Fruit fly (Drosophila melanogaster) whole organism, prepupa: ENCODE data around the gene Idgf2.

Source experiments
- Blimp-1 ChIP-seq: fragments of 200-800 bp; sonication (Bioruptor generic); optimal IDR thresholded peaks from 3 replicates; lab custom pipeline; 2017; ENCODE audit warnings: missing biosample characterization, missing genetic modification characterization, mild to moderate bottlenecking, moderate library complexity, missing genetic modification reagents
- CG10631 ChIP-seq: fragments of 200-800 bp; sonication (Bioruptor generic); optimal IDR thresholded peaks from 2 replicates; lab custom pipeline; 2016; ENCODE audit warnings: missing biosample characterization, missing genetic modification characterization
- CG10669 ChIP-seq: fragments of 200-800 bp; sonication (Bioruptor generic); optimal IDR thresholded peaks from 3 replicates; lab custom pipeline; 2018; ENCODE audit warnings: missing biosample characterization, mild to moderate bottlenecking, missing genetic modification characterization, moderate library complexity
- CG11294 ChIP-seq: fragments of 200-800 bp; sonication (Bioruptor generic); IDR thresholded peaks from 2 replicates; pipeline ENCODE4 v1.3.6; 2022; ENCODE audit warnings: missing biosample characterization, missing genetic modification characterization
- CG11762 ChIP-seq: fragments of 200-800 bp; sonication (Bioruptor generic); optimal IDR thresholded peaks from 3 replicates; lab custom pipeline; 2016; ENCODE audit warnings: missing biosample characterization, missing genetic modification characterization; ENCODE audit not compliant: insufficient read depth
- CG11902 ChIP-seq: fragments of 200-800 bp; sonication (Bioruptor generic); optimal IDR thresholded peaks from 3 replicates; lab custom pipeline; 2016; ENCODE audit warnings: missing biosample characterization, missing genetic modification characterization
- CG15336 ChIP-seq: fragments of 200-800 bp; sonication (Bioruptor generic); IDR thresholded peaks from 2 replicates; pipeline ENCODE4 v1.3.6; 2022; ENCODE audit warnings: missing biosample characterization, missing genetic modification characterization
- CG16779 ChIP-seq: fragments of 200-800 bp; sonication (Bioruptor generic); optimal IDR thresholded peaks from 3 replicates; lab custom pipeline; 2017; ENCODE audit warnings: missing biosample characterization, mild to moderate bottlenecking, missing genetic modification characterization
- CG3032 ChIP-seq: fragments of 200-800 bp; optimal IDR thresholded peaks from 2 replicates; lab custom pipeline; 2019; ENCODE audit warnings: missing biosample characterization, mild to moderate bottlenecking, missing genetic modification characterization, moderate library complexity
- CG31627 ChIP-seq: fragments of 200-800 bp; sonication (Bioruptor generic); optimal IDR thresholded peaks from 3 replicates; lab custom pipeline; 2016; ENCODE audit warnings: missing biosample characterization, missing genetic modification characterization
- CG32006 ChIP-seq: fragments of 200-800 bp; sonication (Bioruptor generic); optimal IDR thresholded peaks from 3 replicates; lab custom pipeline; 2017; ENCODE audit warnings: missing biosample characterization, mild to moderate bottlenecking, missing genetic modification characterization
- CG3919 ChIP-seq: fragments of 200-800 bp; sonication (Bioruptor generic); optimal IDR thresholded peaks from 3 replicates; lab custom pipeline; 2016; ENCODE audit warnings: missing biosample characterization, missing genetic modification characterization
- CG4318 ChIP-seq: fragments of 200-800 bp; sonication (Bioruptor generic); optimal IDR thresholded peaks from 3 replicates; lab custom pipeline; 2017; ENCODE audit warnings: missing biosample characterization, mild to moderate bottlenecking, missing genetic modification characterization
- CG6163 ChIP-seq: fragments of 200-800 bp; sonication (Bioruptor generic); IDR thresholded peaks from 3 replicates; pipeline ENCODE4 v1.3.6; 2022; ENCODE audit warnings: missing biosample characterization, missing genetic modification characterization
- CG6276 ChIP-seq: fragments of 200-800 bp; sonication (Bioruptor generic); optimal IDR thresholded peaks from 2 replicates; lab custom pipeline; 2017; ENCODE audit warnings: missing biosample characterization, mild to moderate bottlenecking, missing genetic modification characterization
- CG6792 ChIP-seq: fragments of 200-800 bp; sonication (Bioruptor generic); optimal IDR thresholded peaks from 3 replicates; lab custom pipeline; 2016; ENCODE audit warnings: missing biosample characterization, missing genetic modification characterization
- CG6808 ChIP-seq: fragments of 200-800 bp; sonication (Bioruptor generic); optimal IDR thresholded peaks from 3 replicates; lab custom pipeline; 2017; ENCODE audit warnings: missing biosample characterization, missing genetic modification characterization, mild to moderate bottlenecking, moderate library complexity, missing genetic modification reagents
- CG6854 ChIP-seq: fragments of 200-800 bp; sonication (Bioruptor generic); optimal IDR thresholded peaks from 2 replicates; lab custom pipeline; 2017; ENCODE audit warnings: missing biosample characterization, mild to moderate bottlenecking, missing genetic modification characterization
- CG7368 ChIP-seq: fragments of 200-800 bp; sonication (Bioruptor generic); optimal IDR thresholded peaks from 3 replicates; lab custom pipeline; 2016; ENCODE audit warnings: missing biosample characterization, missing genetic modification characterization
- CG8119 ChIP-seq: fragments of 200-800 bp; sonication (Bioruptor generic); IDR thresholded peaks from 3 replicates; pipeline ENCODE4 v1.3.6; 2022; ENCODE audit warnings: missing biosample characterization, missing genetic modification characterization
- CG8319 ChIP-seq: fragments of 200-800 bp; sonication (Bioruptor generic); optimal IDR thresholded peaks from 3 replicates; lab custom pipeline; 2016; ENCODE audit warnings: missing biosample characterization, missing genetic modification characterization
- CG8632 ChIP-seq: fragments of 200-800 bp; sonication (Bioruptor generic); optimal IDR thresholded peaks from 3 replicates; lab custom pipeline; 2016; ENCODE audit warnings: missing biosample characterization, missing genetic modification characterization
- CG9139 ChIP-seq: fragments of 200-800 bp; sonication (Bioruptor generic); optimal IDR thresholded peaks from 3 replicates; lab custom pipeline; 2017; ENCODE audit warnings: missing biosample characterization, mild to moderate bottlenecking, missing genetic modification characterization
- Eip75B ChIP-seq: fragments of 200-800 bp; sonication (Bioruptor generic); optimal IDR thresholded peaks from 3 replicates; lab custom pipeline; 2016; ENCODE audit warnings: missing biosample characterization, missing genetic modification characterization
- Eip78C ChIP-seq: fragments of 200-800 bp; sonication (Bioruptor generic); peaks from one replicate; lab custom pipeline; 2016; ENCODE audit warnings: missing biosample characterization, missing genetic modification characterization
- Eip93F ChIP-seq: fragments of 200-800 bp; sonication (Bioruptor generic); optimal IDR thresholded peaks from 2 replicates; lab custom pipeline; 2016; ENCODE audit warnings: missing biosample characterization, mild to moderate bottlenecking, missing genetic modification characterization
- Ets21C ChIP-seq: fragments of 200-800 bp; sonication (Bioruptor generic); optimal IDR thresholded peaks from 3 replicates; lab custom pipeline; 2016; ENCODE audit warnings: missing biosample characterization, missing genetic modification characterization
- Ets96B ChIP-seq: fragments of 200-800 bp; optimal IDR thresholded peaks from 2 replicates; lab custom pipeline; 2019; ENCODE audit warnings: missing biosample characterization, mild to moderate bottlenecking, missing genetic modification characterization, moderate library complexity
- Gug ChIP-seq: fragments of 200-800 bp; sonication (Bioruptor generic); IDR thresholded peaks from 2 replicates; pipeline ENCODE4 v1.3.6; 2022; ENCODE audit warnings: missing biosample characterization, missing genetic modification characterization
- Hr38 ChIP-seq: sonication (Bioruptor generic); optimal IDR thresholded peaks from 2 replicates; lab custom pipeline; 2016; ENCODE audit warnings: missing biosample characterization, missing genetic modification characterization
- Hr39 ChIP-seq: fragments of 200-800 bp; sonication (Bioruptor generic); optimal IDR thresholded peaks from 2 replicates; lab custom pipeline; 2016; ENCODE audit warnings: missing biosample characterization, missing genetic modification characterization
- Lpt ChIP-seq: fragments of 200-800 bp; sonication (Bioruptor generic); optimal IDR thresholded peaks from 3 replicates; lab custom pipeline; 2016; ENCODE audit warnings: missing biosample characterization, missing genetic modification characterization
- Met ChIP-seq: fragments of 200-800 bp; sonication (Bioruptor generic); optimal IDR thresholded peaks from 3 replicates; lab custom pipeline; 2016; ENCODE audit warnings: missing biosample characterization, missing genetic modification characterization
- OdsH ChIP-seq: fragments of 200-800 bp; sonication (Bioruptor generic); optimal IDR thresholded peaks from 3 replicates; lab custom pipeline; 2016; ENCODE audit warnings: missing biosample characterization, missing genetic modification characterization
- Smox ChIP-seq: fragments of 200-800 bp; sonication (Bioruptor generic); optimal IDR thresholded peaks from 3 replicates; lab custom pipeline; 2016; ENCODE audit warnings: missing biosample characterization, missing genetic modification characterization
- Sox14 ChIP-seq: fragments of 200-800 bp; sonication (Bioruptor generic); optimal IDR thresholded peaks from 3 replicates; lab custom pipeline; 2016; ENCODE audit warnings: missing biosample characterization, missing genetic modification characterization
- Sox15 ChIP-seq: fragments of 200-800 bp; sonication (Bioruptor generic); optimal IDR thresholded peaks from 3 replicates; lab custom pipeline; 2016; ENCODE audit warnings: missing biosample characterization, missing genetic modification characterization
- achi ChIP-seq: fragments of 200-800 bp; sonication (Bioruptor generic); optimal IDR thresholded peaks from 3 replicates; lab custom pipeline; 2016; ENCODE audit warnings: missing biosample characterization, missing genetic modification characterization
- acj6 ChIP-seq: fragments of 200-800 bp; sonication (Bioruptor generic); optimal IDR thresholded peaks from 3 replicates; lab custom pipeline; 2016; ENCODE audit warnings: missing biosample characterization, missing genetic modification characterization
- cyc ChIP-seq: fragments of 200-800 bp; sonication (Bioruptor generic); optimal IDR thresholded peaks from 3 replicates; lab custom pipeline; 2016; ENCODE audit warnings: missing biosample characterization, missing genetic modification characterization
- dac ChIP-seq: fragments of 200-800 bp; sonication (Bioruptor generic); optimal IDR thresholded peaks from 2 replicates; lab custom pipeline; 2017; ENCODE audit warnings: missing biosample characterization, mild to moderate bottlenecking, missing genetic modification characterization
- esn ChIP-seq: fragments of 200-800 bp; sonication (Bioruptor generic); optimal IDR thresholded peaks from 2 replicates; lab custom pipeline; 2016; ENCODE audit warnings: missing biosample characterization, mild to moderate bottlenecking, missing genetic modification characterization, moderate library complexity
- fd59A ChIP-seq: fragments of 200-800 bp; sonication (Bioruptor generic); optimal IDR thresholded peaks from 2 replicates; lab custom pipeline; 2017; ENCODE audit warnings: missing biosample characterization, mild to moderate bottlenecking, missing genetic modification characterization, missing genetic modification reagents
- fd85E ChIP-seq: fragments of 200-800 bp; sonication (Bioruptor generic); optimal IDR thresholded peaks from 3 replicates; lab custom pipeline; 2016; ENCODE audit warnings: missing biosample characterization, missing genetic modification characterization
- lz ChIP-seq: fragments of 200-800 bp; sonication (Bioruptor generic); optimal IDR thresholded peaks from 3 replicates; lab custom pipeline; 2016; ENCODE audit warnings: missing biosample characterization, missing genetic modification characterization
- pdm3 ChIP-seq: fragments of 200-800 bp; sonication (Bioruptor generic); optimal IDR thresholded peaks from 3 replicates; lab custom pipeline; 2016; ENCODE audit warnings: missing biosample characterization, missing genetic modification characterization
- salr ChIP-seq, 2 experiments: fragments of 200-800 bp; sonication (Bioruptor generic); optimal IDR thresholded peaks; 3 replicates each; lab custom pipeline; 2016 to 2018; ENCODE audit warnings: missing biosample characterization in 2 of 2, missing genetic modification characterization in 2 of 2, mild to moderate bottlenecking in 1 of 2
- spab ChIP-seq: fragments of 200-800 bp; sonication (Bioruptor generic); optimal IDR thresholded peaks from 2 replicates; lab custom pipeline; 2017; ENCODE audit warnings: missing biosample characterization, mild to moderate bottlenecking, missing genetic modification characterization, missing genetic modification reagents
- svp ChIP-seq: fragments of 200-800 bp; sonication (Bioruptor generic); peaks from one replicate; lab custom pipeline; 2016; ENCODE audit warnings: missing biosample characterization, missing genetic modification characterization
- vri ChIP-seq: fragments of 200-800 bp; sonication (Bioruptor generic); optimal IDR thresholded peaks from 3 replicates; lab custom pipeline; 2016; ENCODE audit warnings: missing biosample characterization, mild to moderate bottlenecking, missing genetic modification characterization

Idgf2 gene

dm6 chr2L:16497196-16497595, 50.1 kb downstream of the Idgf2 start (continued):
- TF ChIP-seq CG31627 (GFP tag; lab: Kevin White, UChicago) = no peak
- TF ChIP-seq dac (GFP tag; lab: Kevin White, UChicago) = no peak
- no peak for TF ChIP-seq CG3032
- TF ChIP-seq Met (GFP tag; lab: Kevin White, UChicago) = no peak
- no peak for TF ChIP-seq CG32006 (GFP tag; lab: Kevin White, UChicago)
- TF ChIP-seq CG6808 (GFP tag; lab: Kevin White, UChicago) = no peak

dm6 chr2L:16498100-16498499, 51.0 kb downstream of the Idgf2 start:
- TF ChIP-seq Sox15 (GFP tag; lab: Kevin White, UChicago) = peak; percentile 8
- peak; percentile 28 for TF ChIP-seq CG8632 (GFP tag; lab: Kevin White, UChicago)
- peak; percentile 58 for TF ChIP-seq Lpt
- TF ChIP-seq CG6163 (GFP tag; lab: Robert Waterston, UW) = peak; percentile 25; the same call in 1 of the 3 replicates
- TF ChIP-seq dac (GFP tag; lab: Kevin White, UChicago) = no peak
- TF ChIP-seq CG3919 = peak; percentile 26
- TF ChIP-seq svp (GFP tag; lab: Kevin White, UChicago) = peak; percentile 67
- TF ChIP-seq Blimp-1 (GFP tag; lab: Kevin White, UChicago) = no peak
- peak; percentile 65 for TF ChIP-seq CG32006 (GFP tag; lab: Kevin White, UChicago)
- peak; percentile 70 for TF ChIP-seq pdm3
- peak; percentile 72 for TF ChIP-seq CG15336 (GFP tag; lab: Robert Waterston, UW)
- TF ChIP-seq Hr39 (GFP tag; lab: Kevin White, UChicago) = peak; percentile 50
- peak; percentile 43 for TF ChIP-seq acj6 (GFP tag; lab: Kevin White, UChicago)
- peak; percentile 81 for TF ChIP-seq Eip78C
- no peak for TF ChIP-seq CG6276
- TF ChIP-seq vri (GFP tag; lab: Kevin White, UChicago) = no peak
- TF ChIP-seq esn = peak; percentile 75
- TF ChIP-seq Hr38 (GFP tag; lab: Kevin White, UChicago) = no peak
- peak; percentile 46 for TF ChIP-seq Sox14 (GFP tag; lab: Kevin White, UChicago)
- no peak for TF ChIP-seq spab (GFP tag; lab: Kevin White, UChicago)
- peak; percentile 43 for TF ChIP-seq Met (GFP tag; lab: Kevin White, UChicago)
- no peak for TF ChIP-seq CG8319
- TF ChIP-seq fd59A (GFP tag; lab: Kevin White, UChicago) = no peak
- TF ChIP-seq CG9139 (GFP tag; lab: Kevin White, UChicago) = no peak
- TF ChIP-seq Eip93F (GFP tag; lab: Kevin White, UChicago) = no peak
- peak in 1 of 2 experiments; percentile 41 for TF ChIP-seq salr (GFP tag; optimal IDR thresholded peaks at IDR 0.05; lab: Kevin White, UChicago)
- TF ChIP-seq CG11294 (GFP tag; lab: Robert Waterston, UW) = peak; percentile 64
- peak; percentile 53 for TF ChIP-seq Smox (GFP tag; lab: Kevin White, UChicago)
- TF ChIP-seq Ets96B = no peak
- TF ChIP-seq cyc = peak; percentile 54
- TF ChIP-seq CG6792 (GFP tag; lab: Kevin White, UChicago) = peak; percentile 53
- TF ChIP-seq CG11762 (GFP tag; lab: Kevin White, UChicago) = peak; percentile 6
- peak; percentile 64 for TF ChIP-seq achi
- no peak for TF ChIP-seq fd85E (GFP tag; lab: Kevin White, UChicago)
- peak; percentile 49 for TF ChIP-seq Gug (GFP tag; lab: Robert Waterston, UW)
- no peak for TF ChIP-seq CG3032
- TF ChIP-seq CG16779 (tag; lab: Kevin White, UChicago) = no peak
- no peak for TF ChIP-seq CG11902 (GFP tag; lab: Kevin White, UChicago)
- peak; percentile 57 for TF ChIP-seq lz (GFP tag; lab: Kevin White, UChicago)
- peak; percentile 14 for TF ChIP-seq CG7368 (GFP tag; lab: Kevin White, UChicago)
- TF ChIP-seq Ets21C (GFP tag; lab: Kevin White, UChicago) = peak; percentile 40
- TF ChIP-seq CG6854 (GFP tag; lab: Kevin White, UChicago) = no peak
- no peak for TF ChIP-seq CG6808 (GFP tag; lab: Kevin White, UChicago)
- peak; percentile 32 for TF ChIP-seq Eip75B (GFP tag; lab: Kevin White, UChicago)
- TF ChIP-seq CG8119 (GFP tag; lab: Robert Waterston, UW) = peak; percentile 73
- TF ChIP-seq CG10669 (GFP tag; lab: Kevin White, UChicago) = no peak
- TF ChIP-seq CG31627 (GFP tag; lab: Kevin White, UChicago) = peak; percentile 63
- peak; percentile 52 for TF ChIP-seq CG10631 (GFP tag; lab: Kevin White, UChicago)
- peak; percentile 40 for TF ChIP-seq OdsH (GFP tag; lab: Kevin White, UChicago)
- no peak for TF ChIP-seq CG4318 (GFP tag; lab: Kevin White, UChicago)
